Fruit fly (Drosophila melanogaster) whole organism, embryonic: ENCODE results near the gene CG32079.

ENCODE experiments used
- BtbVII ChIP-seq: fragments of 200-800 bp; sonication (Bioruptor generic); optimal IDR thresholded peaks from 3 replicates; lab custom pipeline; 2017; ENCODE audit warnings: missing biosample characterization, mild to moderate bottlenecking, missing genetic modification characterization
- Ets65A ChIP-seq: fragments of 200-800 bp; sonication (Bioruptor generic); peaks from one replicate; lab custom pipeline; 2016; ENCODE audit warnings: missing biosample characterization, missing genetic modification characterization
- HLHmδ ChIP-seq: fragments of 200-800 bp; sonication (Bioruptor generic); optimal IDR thresholded peaks from 2 replicates; lab custom pipeline; 2018; ENCODE audit warnings: missing biosample characterization, mild to moderate bottlenecking, missing genetic modification characterization, moderate library complexity
- crol ChIP-seq: fragments of 200-800 bp; sonication (Bioruptor generic); IDR thresholded peaks from 2 replicates; pipeline ENCODE4 v1.3.6; 2022; ENCODE audit warnings: missing biosample characterization, missing genetic modification characterization
- her ChIP-seq: fragments of 200-800 bp; sonication (Bioruptor generic); optimal IDR thresholded peaks from 2 replicates; lab custom pipeline; 2016; ENCODE audit warnings: missing biosample characterization, missing genetic modification characterization
- ro ChIP-seq: fragments of 200-800 bp; sonication (Bioruptor generic); IDR thresholded peaks from 2 replicates; pipeline ENCODE4 v1.3.6; 2022; ENCODE audit warnings: missing biosample characterization, missing genetic modification characterization
- vfl ChIP-seq: fragments of 200-800 bp; sonication (Bioruptor generic); optimal IDR thresholded peaks from 2 replicates; lab custom pipeline; 2016; ENCODE audit warnings: missing biosample characterization, missing genetic modification characterization

- TF ChIP-seq BtbVII (GFP tag; lab: Kevin White, UChicago) (no peak), HLHmδ (GFP tag; lab: Kevin White, UChicago) (no peak), Ets65A (GFP tag; lab: Kevin White, UChicago) (no peak), ro (GFP tag; lab: Robert Waterston, UW) (no peak), vfl (GFP tag; lab: Kevin White, UChicago) (no peak), her (GFP tag; lab: Kevin White, UChicago) (no peak), crol (GFP tag; lab: Robert Waterston, UW) (no peak)
Measured at dm6 chr3L:10977438-10977837, 47.9 kb upstream of the CG32079 start.
